Fruit fly (Drosophila melanogaster) whole organism, embryonic: ENCODE results near the gene unc-119.

Experiments
- Adf1 ChIP-seq: fragments of 200-800 bp; sonication (Bioruptor generic); IDR thresholded peaks from 2 replicates; pipeline ENCODE4 v1.3.6; 2022; ENCODE audit warnings: missing biosample characterization, missing genetic modification characterization
- CG10209 ChIP-seq: fragments of 200-800 bp; sonication (Bioruptor generic); optimal IDR thresholded peaks from 3 replicates; lab custom pipeline; 2017; ENCODE audit warnings: missing biosample characterization, mild to moderate bottlenecking, missing genetic modification characterization, missing genetic modification reagents
- CG10321 ChIP-seq: fragments of 200-800 bp; sonication (Bioruptor generic); IDR thresholded peaks from 2 replicates; pipeline ENCODE4 v1.3.6; 2022; ENCODE audit warnings: missing biosample characterization, missing genetic modification characterization
- CG11247 ChIP-seq: fragments of 200-800 bp; sonication (Bioruptor generic); IDR thresholded peaks from 2 replicates; pipeline ENCODE4 v1.3.6; 2022; ENCODE audit warnings: missing biosample characterization, missing genetic modification characterization
- CG12769 ChIP-seq: fragments of 200-800 bp; sonication (Bioruptor generic); optimal IDR thresholded peaks from 2 replicates; lab custom pipeline; 2019; ENCODE audit warnings: missing biosample characterization, mild to moderate bottlenecking, missing genetic modification characterization, moderate library complexity
- CG13894 ChIP-seq: fragments of 200-800 bp; sonication (Bioruptor generic); optimal IDR thresholded peaks from 3 replicates; lab custom pipeline; 2018; ENCODE audit warnings: missing biosample characterization, mild to moderate bottlenecking, missing genetic modification characterization, moderate library complexity
- CG14441 ChIP-seq: fragments of 200-800 bp; sonication (Bioruptor generic); IDR thresholded peaks from 2 replicates; pipeline ENCODE4 v1.3.6; 2022; ENCODE audit warnings: missing biosample characterization, missing genetic modification characterization
- CG15011 ChIP-seq: fragments of 200-800 bp; sonication (Bioruptor generic); optimal IDR thresholded peaks from 3 replicates; lab custom pipeline; 2018; ENCODE audit warnings: missing biosample characterization, mild to moderate bottlenecking, missing genetic modification characterization
- CG15073 ChIP-seq: fragments of 200-800 bp; sonication (Bioruptor generic); optimal IDR thresholded peaks from 2 replicates; lab custom pipeline; 2016; ENCODE audit warnings: missing biosample characterization, missing genetic modification characterization
- CG16813 ChIP-seq: fragments of 200-800 bp; sonication (Bioruptor generic); IDR thresholded peaks from 3 replicates; pipeline ENCODE4 v1.3.6; 2022; ENCODE audit warnings: missing biosample characterization, missing genetic modification characterization; ENCODE audit not compliant: partially characterized antibody
- CG16815 ChIP-seq: fragments of 200-800 bp; sonication (Bioruptor generic); optimal IDR thresholded peaks from 3 replicates; lab custom pipeline; 2017; ENCODE audit warnings: missing biosample characterization, mild to moderate bottlenecking, missing genetic modification characterization
- CG17612 ChIP-seq: fragments of 200-800 bp; sonication (Bioruptor generic); IDR thresholded peaks from 2 replicates; pipeline ENCODE4 v1.3.6; 2022; ENCODE audit warnings: missing biosample characterization, missing genetic modification characterization
- CG18619 ChIP-seq: fragments of 200-800 bp; sonication (Bioruptor generic); optimal IDR thresholded peaks from 3 replicates; lab custom pipeline; 2017; ENCODE audit warnings: missing biosample characterization, mild to moderate bottlenecking, missing genetic modification characterization
- CG30403 ChIP-seq: fragments of 200-800 bp; sonication (Bioruptor generic); optimal IDR thresholded peaks from 3 replicates; lab custom pipeline; 2016; ENCODE audit warnings: missing biosample characterization, missing genetic modification characterization
- CG3065 ChIP-seq: fragments of 200-800 bp; sonication (Bioruptor generic); optimal IDR thresholded peaks from 2 replicates; lab custom pipeline; 2016; ENCODE audit warnings: missing biosample characterization, missing genetic modification characterization
- CG3995 ChIP-seq: fragments of 200-800 bp; sonication (Bioruptor generic); optimal IDR thresholded peaks from 3 replicates; lab custom pipeline; 2016; ENCODE audit warnings: missing biosample characterization, missing genetic modification characterization
- CG5245 ChIP-seq: fragments of 200-800 bp; sonication (Bioruptor generic); optimal IDR thresholded peaks from 3 replicates; lab custom pipeline; 2016; ENCODE audit warnings: missing biosample characterization, missing genetic modification characterization
- CG8765 ChIP-seq: fragments of 200-800 bp; sonication (Bioruptor generic); IDR thresholded peaks from 2 replicates; pipeline ENCODE4 v1.3.6; 2022; ENCODE audit warnings: missing biosample characterization, missing genetic modification characterization
- D19B ChIP-seq: fragments of 200-800 bp; sonication (Bioruptor generic); optimal IDR thresholded peaks from 2 replicates; lab custom pipeline; 2017; ENCODE audit warnings: missing biosample characterization, mild to moderate bottlenecking, missing genetic modification characterization
- Dll ChIP-seq: fragments of 200-800 bp; sonication (Bioruptor generic); IDR thresholded peaks from 4 replicates; pipeline ENCODE4 v1.3.6; 2022; ENCODE audit warnings: missing biosample characterization, missing genetic modification characterization; ENCODE audit not compliant: partially characterized antibody
- Doc2 ChIP-seq: fragments of 200-800 bp; sonication (Bioruptor generic); IDR thresholded peaks from 2 replicates; pipeline ENCODE4 v1.3.6; 2022; ENCODE audit warnings: missing biosample characterization, missing genetic modification characterization
- H2.0 ChIP-seq: fragments of 200-800 bp; sonication (Bioruptor generic); IDR thresholded peaks from 2 replicates; pipeline ENCODE4 v1.3.6; 2022; ENCODE audit warnings: missing biosample characterization, missing genetic modification characterization
- HmgZ ChIP-seq: fragments of 200-800 bp; sonication (Bioruptor generic); optimal IDR thresholded peaks from 2 replicates; lab custom pipeline; 2018; ENCODE audit warnings: missing biosample characterization, mild to moderate bottlenecking, missing genetic modification characterization
- MBD-R2 ChIP-seq: fragments of 200-800 bp; sonication (Bioruptor generic); IDR thresholded peaks from 2 replicates; pipeline ENCODE4 v1.3.6; 2022; ENCODE audit warnings: missing biosample characterization, missing genetic modification characterization
- PHDP ChIP-seq: fragments of 200-800 bp; sonication (Bioruptor generic); optimal IDR thresholded peaks from 3 replicates; lab custom pipeline; 2018; ENCODE audit warnings: missing biosample characterization, mild to moderate bottlenecking, missing genetic modification characterization, moderate library complexity
- Ptx1 ChIP-seq: fragments of 200-800 bp; sonication (Bioruptor generic); IDR thresholded peaks from 2 replicates; pipeline ENCODE4 v1.3.6; 2022; ENCODE audit warnings: missing biosample characterization, missing genetic modification characterization
- Ravus ChIP-seq: fragments of 200-800 bp; sonication (Bioruptor generic); IDR thresholded peaks from 2 replicates; pipeline ENCODE4 v1.3.6; 2022; ENCODE audit warnings: missing biosample characterization, missing genetic modification characterization
- Rfx ChIP-seq: fragments of 200-800 bp; sonication (Bioruptor generic); IDR thresholded peaks from 2 replicates; pipeline ENCODE4 v1.3.6; 2022; ENCODE audit warnings: missing biosample characterization, missing genetic modification characterization
- Scr ChIP-seq: fragments of 200-800 bp; sonication (Bioruptor generic); IDR thresholded peaks from 2 replicates; pipeline ENCODE4 v1.3.6; 2022; ENCODE audit warnings: missing biosample characterization, missing genetic modification characterization; ENCODE audit not compliant: partially characterized antibody
- Six4 ChIP-seq: fragments of 200-800 bp; sonication (Bioruptor generic); optimal IDR thresholded peaks from 2 replicates; lab custom pipeline; 2016; ENCODE audit warnings: missing biosample characterization, missing genetic modification characterization
- Taf1 ChIP-seq: fragments of 200-800 bp; sonication (Bioruptor generic); IDR thresholded peaks from 2 replicates; pipeline ENCODE4 v1.3.6; 2022; ENCODE audit warnings: missing biosample characterization, missing genetic modification characterization
- amos ChIP-seq: fragments of 200-800 bp; sonication (Bioruptor generic); IDR thresholded peaks from 2 replicates; pipeline ENCODE4 v1.3.6; 2022; ENCODE audit warnings: missing biosample characterization, missing genetic modification characterization; ENCODE audit not compliant: partially characterized antibody
- emc ChIP-seq: fragments of 200-800 bp; sonication (Bioruptor generic); optimal IDR thresholded peaks from 2 replicates; lab custom pipeline; 2016; ENCODE audit warnings: missing biosample characterization, missing genetic modification characterization
- en ChIP-seq: fragments of 200-800 bp; sonication (Bioruptor generic); optimal IDR thresholded peaks from 2 replicates; lab custom pipeline; 2016; ENCODE audit warnings: missing biosample characterization, missing genetic modification characterization
- fu2 ChIP-seq: fragments of 200-800 bp; sonication (Bioruptor generic); optimal IDR thresholded peaks from 2 replicates; lab custom pipeline; 2016; ENCODE audit warnings: missing biosample characterization, missing genetic modification characterization
- gfzf ChIP-seq: fragments of 200-800 bp; sonication (Bioruptor generic); optimal IDR thresholded peaks from 2 replicates; lab custom pipeline; 2016; ENCODE audit warnings: missing biosample characterization, mild to moderate bottlenecking, missing genetic modification characterization, moderate library complexity
- gsb ChIP-seq: fragments of 200-800 bp; sonication (Bioruptor generic); IDR thresholded peaks from 2 replicates; pipeline ENCODE4 v1.3.6; 2022; ENCODE audit warnings: missing biosample characterization, missing genetic modification characterization
- hb ChIP-seq: fragments of 200-800 bp; sonication (Bioruptor generic); IDR thresholded peaks from 3 replicates; pipeline ENCODE4 v1.3.6; 2022; ENCODE audit warnings: missing biosample characterization, missing genetic modification characterization; ENCODE audit not compliant: partially characterized antibody
- her ChIP-seq: fragments of 200-800 bp; sonication (Bioruptor generic); optimal IDR thresholded peaks from 2 replicates; lab custom pipeline; 2016; ENCODE audit warnings: missing biosample characterization, missing genetic modification characterization
- inv ChIP-seq: fragments of 200-800 bp; sonication (Bioruptor generic); IDR thresholded peaks from 2 replicates; pipeline ENCODE4 v1.3.6; 2022; ENCODE audit warnings: missing biosample characterization, missing genetic modification characterization; ENCODE audit not compliant: partially characterized antibody
- klu ChIP-seq: fragments of 200-800 bp; sonication (Bioruptor generic); IDR thresholded peaks from 2 replicates; pipeline ENCODE4 v1.3.6; 2022; ENCODE audit warnings: missing biosample characterization, missing genetic modification characterization
- lola ChIP-seq, 3 experiments: fragments of >200 bp in 2 of 3; fragments of 200-800 bp in 1 of 3; sonication (Bioruptor generic) in 1 of 3; optimal IDR thresholded peaks; 2 replicates each; lab custom pipeline; 2017 to 2019; ENCODE audit warnings: missing biosample characterization in 3 of 3, missing genetic modification characterization in 3 of 3, mild to moderate bottlenecking in 1 of 3, moderate library complexity in 1 of 3
- odd ChIP-seq: fragments of 200-800 bp; sonication (Bioruptor generic); optimal IDR thresholded peaks from 2 replicates; lab custom pipeline; 2017; ENCODE audit warnings: missing biosample characterization, mild to moderate bottlenecking, missing genetic modification characterization
- pb ChIP-seq: fragments of 200-800 bp; sonication (Bioruptor generic); optimal IDR thresholded peaks from 3 replicates; lab custom pipeline; 2016; ENCODE audit warnings: missing biosample characterization, missing genetic modification characterization
- pros ChIP-seq: fragments of 200-800 bp; sonication (Bioruptor generic); optimal IDR thresholded peaks from 3 replicates; lab custom pipeline; 2019; ENCODE audit warnings: missing biosample characterization, mild to moderate bottlenecking, missing genetic modification characterization, moderate library complexity
- sc ChIP-seq, 3 experiments: fragments of >200 bp in 2 of 3; fragments of 200-800 bp in 1 of 3; sonication (Bioruptor generic) in 1 of 3; optimal IDR thresholded peaks; 2 replicates in 2 of 3; 3 replicates in 1 of 3; lab custom pipeline; 2017; ENCODE audit warnings: mild to moderate bottlenecking in 1 of 3, missing biosample characterization in 1 of 3, missing genetic modification characterization in 1 of 3, missing genetic modification reagents in 1 of 3
- sens-2 ChIP-seq: fragments of 200-800 bp; sonication (Bioruptor generic); IDR thresholded peaks from 2 replicates; pipeline ENCODE4 v1.3.6; 2022; ENCODE audit warnings: missing biosample characterization, missing genetic modification characterization
- stwl ChIP-seq: fragments of 200-800 bp; sonication (Bioruptor generic); optimal IDR thresholded peaks from 3 replicates; lab custom pipeline; 2018; ENCODE audit warnings: missing biosample characterization, mild to moderate bottlenecking, missing genetic modification characterization, moderate library complexity
- ttk ChIP-seq: fragments of 200-800 bp; sonication (Bioruptor generic); IDR thresholded peaks from 2 replicates; pipeline ENCODE4 v2.1.2; 2022; ENCODE audit warnings: missing biosample characterization, missing genetic modification characterization
- vvl ChIP-seq: fragments of 200-800 bp; sonication (Bioruptor generic); IDR thresholded peaks from 2 replicates; pipeline ENCODE4 v1.3.6; 2022; ENCODE audit warnings: missing biosample characterization, missing genetic modification characterization

Gene unc-119

DNA sequence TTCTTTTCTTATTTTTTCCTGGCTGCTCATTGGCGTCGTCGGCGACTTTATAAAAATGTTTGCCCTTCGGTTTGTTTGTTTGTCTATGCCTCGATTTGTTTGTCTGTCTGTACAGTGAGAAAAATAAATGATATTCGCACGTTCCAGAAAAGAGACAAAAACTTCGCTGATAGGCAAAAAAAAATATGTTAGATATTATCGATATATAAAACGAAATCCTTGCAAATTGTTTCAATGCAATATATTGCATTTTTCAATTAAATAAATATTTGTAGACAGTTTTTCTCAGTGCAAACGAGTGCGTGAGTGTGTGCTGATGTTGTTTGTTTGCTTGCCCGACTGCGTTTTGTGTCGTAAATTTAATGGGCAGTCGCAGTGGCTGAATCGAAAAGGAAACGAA, 14.1 kb downstream of the unc-119 start (continued):
- TF ChIP-seq CG10321 (GFP tag; lab: Robert Waterston, UW) (no peak), sc (optimal IDR thresholded peaks at IDR 0.05; lab: Kevin White, UChicago) (no peak), sc (GFP tag; optimal IDR thresholded peaks at IDR 0.05; lab: Kevin White, UChicago) (peak; percentile 51), CG15073 (GFP tag; lab: Kevin White, UChicago) (no peak), Dll (GFP tag; lab: Robert Waterston, UW) (no peak), Taf1 (GFP tag; lab: Robert Waterston, UW) (no peak), H2.0 (GFP tag; lab: Robert Waterston, UW) (peak; percentile 35; the same call in 1 of the 2 replicates), emc (no peak), HmgZ (tag; lab: Kevin White, UChicago) (no peak), CG16815 (GFP tag; lab: Kevin White, UChicago) (peak; percentile 68), en (GFP tag; lab: Kevin White, UChicago) (peak; percentile 41), lola (GFP tag; optimal IDR thresholded peaks at IDR 0.05; lab: Kevin White, UChicago) (peak in 1 of 3 experiments; percentile 85), fu2 (GFP tag; lab: Kevin White, UChicago) (no peak), odd (GFP tag; lab: Kevin White, UChicago) (peak; percentile 48), hb (GFP tag; lab: Robert Waterston, UW) (no peak), CG10209 (GFP tag; lab: Kevin White, UChicago) (peak; percentile 68), CG14441 (GFP tag; lab: Robert Waterston, UW) (no peak), CG15011 (peak; percentile 33), inv (GFP tag; lab: Robert Waterston, UW) (no peak), stwl (tag; lab: Kevin White, UChicago) (peak; percentile 35), CG17612 (no peak), MBD-R2 (GFP tag; lab: Robert Waterston, UW) (no peak), CG13894 (tag; lab: Kevin White, UChicago) (no peak), pros (GFP tag; lab: Kevin White, UChicago) (no peak), Scr (GFP tag; lab: Robert Waterston, UW) (no peak), her (GFP tag; lab: Kevin White, UChicago) (no peak), CG11247 (no peak), CG3995 (no peak), Adf1 (GFP tag; lab: Robert Waterston, UW) (no peak), Ravus (GFP tag; lab: Robert Waterston, UW) (no peak), amos (GFP tag; lab: Robert Waterston, UW) (no peak), Rfx (GFP tag; lab: Robert Waterston, UW) (0 out of 2 replicates have a peak, but pooled peaks have one; percentile 28), klu (no peak; the same call in 1 of the 2 replicates), Doc2 (GFP tag; lab: Robert Waterston, UW) (no peak), Six4 (GFP tag; lab: Kevin White, UChicago) (peak; percentile 41), pb (no peak), gsb (GFP tag; lab: Robert Waterston, UW) (no peak), CG12769 (peak; percentile 1), CG18619 (peak; percentile 44), ttk (GFP tag; lab: Robert Waterston, UW) (no peak), CG30403 (GFP tag; lab: Kevin White, UChicago) (peak; percentile 54), gfzf (GFP tag; lab: Kevin White, UChicago) (no peak), CG8765 (peak; percentile 23; the same call in 1 of the 2 replicates), sens-2 (0 out of 2 replicates have a peak, but pooled peaks have one; percentile 5), Ptx1 (GFP tag; lab: Robert Waterston, UW) (0 out of 2 replicates have a peak, but pooled peaks have one; percentile 24), CG3065 (GFP tag; lab: Kevin White, UChicago) (no peak), PHDP (tag; lab: Kevin White, UChicago) (peak; percentile 52), vvl (GFP tag; lab: Robert Waterston, UW) (peak; percentile 59), CG5245 (GFP tag; lab: Kevin White, UChicago) (peak; percentile 38), D19B (no peak), CG16813 (GFP tag; lab: Robert Waterston, UW) (no peak)
